Worm (Caenorhabditis elegans) whole organism, L3 larva: ENCODE measurements around the gene nhr-218.

ENCODE experiments used
- ZK546.5 ChIP-seq: sonication (generic microtip); optimal IDR thresholded peaks from 2 replicates; lab custom pipeline; 2017; ENCODE audit warnings: missing biosample characterization, missing genetic modification characterization
- aly-2 ChIP-seq: fragments of 150-350 bp; optimal IDR thresholded peaks from 2 replicates; lab custom pipeline; 2014; ENCODE audit warnings: missing biosample characterization, missing genetic modification characterization
- ama-1 ChIP-seq: fragments of 150-350 bp; optimal IDR thresholded peaks from 2 replicates; lab custom pipeline; 2018
- ceh-16 ChIP-seq: sonication (generic microtip); optimal IDR thresholded peaks from 2 replicates; lab custom pipeline; 2017; ENCODE audit warnings: missing biosample characterization, missing genetic modification characterization
- ceh-82 ChIP-seq: fragments of 150-350 bp; optimal IDR thresholded peaks from 2 replicates; lab custom pipeline; 2014; ENCODE audit warnings: missing biosample characterization, missing genetic modification characterization
- ceh-9 ChIP-seq: sonication (generic microtip); optimal IDR thresholded peaks from 2 replicates; lab custom pipeline; 2018; ENCODE audit warnings: missing biosample characterization, missing genetic modification characterization
- daf-12 ChIP-seq: fragments of 150-350 bp; optimal IDR thresholded peaks from 2 replicates; lab custom pipeline; 2014; ENCODE audit warnings: missing biosample characterization, missing genetic modification reagents, missing genetic modification characterization
- egl-27 ChIP-seq: sonication (generic microtip); optimal IDR thresholded peaks from 4 replicates; lab custom pipeline; 2017; ENCODE audit warnings: missing biosample characterization, missing genetic modification reagents, missing genetic modification characterization
- elt-1 ChIP-seq: fragments of 150-350 bp; optimal IDR thresholded peaks from 2 replicates; lab custom pipeline; 2014; ENCODE audit warnings: missing biosample characterization, missing genetic modification characterization
- elt-2 ChIP-seq: sonication (generic microtip); optimal IDR thresholded peaks from 2 replicates; lab custom pipeline; 2016; ENCODE audit warnings: missing genetic modification reagents, mild to moderate bottlenecking, missing genetic modification characterization, missing compliant biosample characterization
- elt-3 ChIP-seq, 3 experiments: fragments of 150-350 bp in 1 of 3; sonication (generic microtip) in 2 of 3; optimal IDR thresholded peaks; 2 replicates in 2 of 3; 4 replicates in 1 of 3; lab custom pipeline; 2014 to 2017; ENCODE audit warnings: missing biosample characterization in 3 of 3, missing genetic modification characterization in 3 of 3
- eor-1 ChIP-seq, 2 experiments: fragments of 150-350 bp; optimal IDR thresholded peaks; 2 replicates each; lab custom pipeline; 2014 to 2018; ENCODE audit warnings: missing biosample characterization in 2 of 2, missing genetic modification characterization in 2 of 2
- fkh-10 ChIP-seq: sonication (generic microtip); optimal IDR thresholded peaks from 2 replicates; lab custom pipeline; 2017; ENCODE audit warnings: missing biosample characterization, missing genetic modification reagents, missing genetic modification characterization
- fkh-2 ChIP-seq: fragments of 150-350 bp; optimal IDR thresholded peaks from 2 replicates; lab custom pipeline; 2014; ENCODE audit warnings: missing biosample characterization, missing genetic modification reagents, missing genetic modification characterization
- fos-1 ChIP-seq: fragments of 150-350 bp; optimal IDR thresholded peaks from 2 replicates; lab custom pipeline; 2014; ENCODE audit warnings: missing biosample characterization, missing genetic modification characterization
- hmg-11 ChIP-seq: sonication (generic microtip); optimal IDR thresholded peaks from 2 replicates; lab custom pipeline; 2016; ENCODE audit warnings: missing genetic modification characterization, missing compliant biosample characterization
- jun-1 ChIP-seq: fragments of 150-350 bp; optimal IDR thresholded peaks from 2 replicates; lab custom pipeline; 2014; ENCODE audit warnings: missing biosample characterization, missing genetic modification reagents, missing genetic modification characterization
- lin-39 ChIP-seq: fragments of 150-350 bp; optimal IDR thresholded peaks from 2 replicates; lab custom pipeline; 2018; ENCODE audit warnings: missing biosample characterization, missing genetic modification reagents, missing genetic modification characterization
- lsy-12 ChIP-seq: sonication (generic microtip); optimal IDR thresholded peaks from 2 replicates; lab custom pipeline; 2016; ENCODE audit warnings: mild to moderate bottlenecking, missing genetic modification characterization, missing compliant biosample characterization
- mdl-1 ChIP-seq: fragments of 150-350 bp; optimal IDR thresholded peaks from 2 replicates; lab custom pipeline; 2014; ENCODE audit warnings: missing biosample characterization, missing genetic modification characterization
- nfya-1 ChIP-seq: sonication (generic microtip); optimal IDR thresholded peaks from 2 replicates; lab custom pipeline; 2017; ENCODE audit warnings: missing genetic modification characterization, mild to moderate bottlenecking, missing compliant biosample characterization, antibody characterized with exemption, moderate library complexity; ENCODE audit not compliant: insufficient read depth
- nhr-12 ChIP-seq: fragments of 150-350 bp; optimal IDR thresholded peaks from 2 replicates; lab custom pipeline; 2014; ENCODE audit warnings: missing biosample characterization, missing genetic modification characterization
- nhr-23 ChIP-seq: fragments of 150-350 bp; optimal IDR thresholded peaks from 2 replicates; lab custom pipeline; 2014; ENCODE audit warnings: missing biosample characterization, missing genetic modification reagents, missing genetic modification characterization
- nhr-25 ChIP-seq: sonication (generic microtip); optimal IDR thresholded peaks from 2 replicates; lab custom pipeline; 2017; ENCODE audit warnings: missing biosample characterization, missing genetic modification characterization
- nhr-43 ChIP-seq: sonication (generic microtip); optimal IDR thresholded peaks from 2 replicates; lab custom pipeline; 2016; ENCODE audit warnings: mild to moderate bottlenecking, missing genetic modification characterization, missing compliant biosample characterization; ENCODE audit not compliant: poor library complexity, severe bottlenecking
- nhr-67 ChIP-seq: fragments of 150-350 bp; optimal IDR thresholded peaks from 2 replicates; lab custom pipeline; 2014; ENCODE audit warnings: missing biosample characterization, missing genetic modification characterization
- pha-4 ChIP-seq: fragments of 150-350 bp; optimal IDR thresholded peaks from 2 replicates; lab custom pipeline; 2014; ENCODE audit warnings: missing biosample characterization, missing genetic modification reagents, missing genetic modification characterization
- pqm-1 ChIP-seq: fragments of 150-350 bp; optimal IDR thresholded peaks from 2 replicates; lab custom pipeline; 2017; ENCODE audit warnings: missing biosample characterization, missing genetic modification characterization, inconsistent platforms
- sea-2 ChIP-seq: fragments of 150-350 bp; sonication (generic microtip); optimal IDR thresholded peaks from 4 replicates; lab custom pipeline; 2014; ENCODE audit warnings: missing biosample characterization, missing genetic modification reagents, missing genetic modification characterization
- skn-1 ChIP-seq: fragments of 150-350 bp; optimal IDR thresholded peaks from 2 replicates; lab custom pipeline; 2014; ENCODE audit warnings: missing biosample characterization, missing genetic modification characterization
- snpc-4 ChIP-seq: fragments of 150-350 bp; optimal IDR thresholded peaks from 2 replicates; lab custom pipeline; 2014; ENCODE audit warnings: missing biosample characterization, missing genetic modification characterization
- tbx-2 ChIP-seq: sonication (generic microtip); optimal IDR thresholded peaks from 2 replicates; lab custom pipeline; 2016; ENCODE audit warnings: mild to moderate bottlenecking, missing genetic modification characterization, missing compliant biosample characterization
- unc-62 ChIP-seq: fragments of 150-350 bp; sonication (generic microtip); optimal IDR thresholded peaks from 4 replicates; lab custom pipeline; 2014; ENCODE audit warnings: missing biosample characterization, missing genetic modification reagents, missing genetic modification characterization
- ztf-11 ChIP-seq: fragments of 150-350 bp; optimal IDR thresholded peaks from 2 replicates; lab custom pipeline; 2014; ENCODE audit warnings: missing biosample characterization, missing genetic modification characterization

Gene nhr-218

DNA sequence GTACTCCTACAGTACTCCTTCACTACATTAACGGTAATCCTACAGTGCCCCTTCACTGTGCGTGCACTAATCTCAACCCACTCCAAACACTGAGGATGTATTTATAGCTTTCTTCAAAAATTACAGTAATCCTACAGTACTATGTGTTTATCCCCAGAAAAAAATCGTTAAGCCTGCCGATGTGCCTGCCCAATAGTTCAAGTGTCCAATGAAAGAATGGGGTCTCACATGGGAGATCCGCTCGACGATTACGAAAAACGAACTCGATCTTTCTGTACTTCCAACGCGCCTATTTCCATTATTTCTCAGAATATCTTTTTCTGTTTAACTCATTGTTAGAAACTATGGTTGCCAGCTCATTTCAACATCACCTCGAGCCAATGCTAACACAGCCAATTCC, at the start of gene nhr-218:
TSS of gene nhr-218 (plus strand) at position 301 of the 400 bp plus-strand sequence.
- TF ChIP-seq tbx-2 (tag; lab: Kevin White, UChicago) (no peak), unc-62 (GFP tag; lab: Kevin White, UChicago) (no peak), daf-12 (tag; lab: Kevin White, UChicago) (no peak), aly-2 (tag; lab: Kevin White, UChicago) (no peak)
- TF ChIP-seq, all 47 proteins: peak for 0

DNA sequence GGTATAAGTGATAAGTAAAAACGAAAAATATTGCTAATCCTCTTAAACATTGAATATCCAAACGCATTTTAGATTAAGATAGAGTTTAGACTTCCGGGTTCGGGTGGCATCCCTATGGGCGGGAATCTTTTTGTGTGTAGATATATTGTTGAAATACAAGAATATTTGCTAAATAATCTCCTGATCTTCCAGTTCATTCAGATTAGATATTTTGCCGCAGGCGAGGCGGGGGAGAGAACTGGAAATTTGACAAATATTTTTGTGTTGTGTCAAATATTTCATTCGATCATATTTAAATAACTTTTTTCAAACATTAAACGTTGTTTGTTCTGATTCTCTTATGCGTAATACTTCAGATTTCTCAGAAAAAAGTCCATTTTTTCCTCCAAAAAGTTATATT, 48.4 kb upstream of the nhr-218 start, which contains the start of gene oac-15:
TSS of gene oac-15 (minus strand) at position 101 of the 400 bp plus-strand sequence.
- TF ChIP-seq eor-1 (tag; optimal IDR thresholded peaks at IDR 0.05; lab: Kevin White, UChicago) (no peak), pqm-1 (tag; lab: Kevin White, UChicago) (no peak), mdl-1 (tag; lab: Kevin White, UChicago) (no peak), nhr-43 (tag; lab: Kevin White, UChicago) (no peak), ZK546.5 (tag; lab: Kevin White, UChicago) (no peak), elt-1 (tag; lab: Kevin White, UChicago) (no peak), snpc-4 (tag; lab: Kevin White, UChicago) (no peak), lin-39 (no peak)

DNA sequence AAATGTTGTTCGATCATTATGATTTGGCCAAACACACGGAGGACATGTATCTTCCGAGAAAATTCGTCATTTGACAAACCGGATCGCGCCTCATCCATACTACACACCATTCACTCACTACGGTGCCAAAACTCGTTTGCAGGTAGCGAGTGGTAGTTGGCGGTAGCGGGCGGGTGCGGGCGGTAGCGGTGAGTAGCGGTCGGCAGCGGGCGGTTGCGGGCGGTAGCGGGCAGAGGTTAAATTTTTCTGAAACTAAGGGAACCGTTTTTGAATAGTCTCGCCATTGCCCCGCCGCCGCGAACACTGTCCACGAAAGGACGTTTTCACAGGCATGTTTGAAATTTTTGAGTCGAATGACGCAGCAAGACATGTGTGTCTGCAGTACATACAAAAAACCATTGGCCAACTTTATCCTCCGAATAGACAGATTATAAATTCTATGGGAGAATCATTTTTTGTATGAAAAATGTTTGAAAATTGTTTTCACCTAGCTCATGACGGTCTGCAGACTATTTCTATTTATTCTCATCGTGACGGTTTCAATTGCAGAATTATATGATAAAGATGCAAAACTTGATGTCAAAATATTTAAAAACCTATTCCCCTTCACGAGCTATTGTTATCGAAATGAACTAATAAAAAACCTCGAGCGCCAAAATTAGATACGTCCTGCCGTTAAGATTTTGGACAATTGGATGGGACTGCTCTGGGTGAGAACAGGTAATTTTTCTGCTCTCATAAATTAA, 47.8 kb upstream of the nhr-218 start, which contains the start of gene F11A5.16:
TSS of gene F11A5.16 (plus strand) at position 696 of the 746 bp plus-strand sequence.
- no peak for TF ChIP-seq lsy-12
- no peak for TF ChIP-seq jun-1 (tag; lab: Kevin White, UChicago)
- no peak for TF ChIP-seq pqm-1 (tag; lab: Kevin White, UChicago)
- no peak for TF ChIP-seq nhr-12 (tag; lab: Kevin White, UChicago)

DNA sequence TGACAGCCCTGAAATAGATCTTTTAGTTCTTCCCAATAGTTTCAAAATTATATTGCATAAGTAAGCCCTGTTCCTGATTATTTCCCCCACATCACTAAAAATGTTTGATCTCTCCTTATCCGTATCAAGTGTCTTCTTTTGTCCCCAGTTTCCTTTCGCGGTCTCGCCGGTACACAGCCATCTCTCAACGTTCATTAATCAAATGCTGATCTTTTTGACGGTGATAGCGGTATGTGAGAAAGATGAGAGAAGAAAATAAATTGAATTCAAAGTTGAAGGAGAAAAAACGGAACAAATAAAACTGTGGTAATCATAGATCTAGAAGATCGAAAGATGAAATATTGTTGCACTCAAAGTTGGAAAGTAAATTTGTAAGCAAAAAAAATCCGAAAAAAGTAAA, 46.5 kb upstream of the nhr-218 start:
- no peak for TF ChIP-seq lsy-12
- TF ChIP-seq elt-2 (tag; lab: Kevin White, UChicago): no peak
- TF ChIP-seq nhr-43 (tag; lab: Kevin White, UChicago): peak; percentile 26
- TF ChIP-seq jun-1 (tag; lab: Kevin White, UChicago): no peak

DNA sequence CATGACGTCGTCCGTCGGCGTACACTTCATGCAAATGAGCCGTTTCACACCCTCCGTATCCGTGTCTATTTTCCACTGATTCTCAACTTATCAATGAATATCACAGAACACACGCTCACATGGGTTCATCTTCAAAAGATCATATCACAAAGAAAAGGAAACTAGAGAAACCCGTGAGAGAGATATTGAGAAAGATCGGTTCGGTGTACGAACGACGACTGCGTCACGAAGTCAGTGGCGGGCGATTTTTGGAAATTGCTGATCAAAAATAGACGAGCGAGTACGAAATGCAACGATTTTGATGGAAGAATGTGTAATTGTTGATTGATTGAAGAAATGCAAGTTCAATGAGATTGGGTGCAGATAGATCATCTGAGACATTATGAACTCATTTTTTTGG, 44.9 kb upstream of the nhr-218 start:
- TF ChIP-seq nhr-25 (tag; lab: Kevin White, UChicago): peak; percentile 14
- TF ChIP-seq nhr-23: peak; percentile 39
- TF ChIP-seq ceh-16 (tag; lab: Kevin White, UChicago): no peak
- TF ChIP-seq nhr-43 (tag; lab: Kevin White, UChicago): peak; percentile 93
- peak in 2 of 3 experiments; percentile 26 to 43 for TF ChIP-seq elt-3 (tag; optimal IDR thresholded peaks at IDR 0.05; lab: Kevin White, UChicago)

DNA sequence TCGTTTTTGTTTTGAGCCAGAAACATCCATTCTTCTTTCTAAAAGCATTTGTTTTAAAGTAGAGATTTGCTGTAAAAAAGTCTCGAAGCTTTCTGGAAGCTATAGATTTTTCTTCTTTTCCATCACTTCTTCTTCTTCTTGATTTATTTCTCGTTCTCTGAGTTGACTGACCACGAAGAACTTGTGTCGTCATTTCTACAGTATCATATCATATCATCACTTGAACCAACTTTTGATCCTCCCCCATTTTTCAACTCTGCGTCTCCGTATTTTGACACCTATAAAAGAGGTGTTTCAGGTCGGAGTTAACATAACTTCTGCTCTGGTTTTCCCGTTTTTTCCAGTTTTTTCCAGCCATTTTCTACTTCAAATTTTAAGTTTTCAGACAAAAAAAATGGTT, 43.7 kb upstream of the nhr-218 start, which contains the start of gene F11A5.9:
TSS of gene F11A5.9 (plus strand) at position 386 of the 400 bp plus-strand sequence.
- TF ChIP-seq nhr-43 (tag; lab: Kevin White, UChicago) (no peak), elt-1 (tag; lab: Kevin White, UChicago) (no peak), egl-27 (no peak)

DNA sequence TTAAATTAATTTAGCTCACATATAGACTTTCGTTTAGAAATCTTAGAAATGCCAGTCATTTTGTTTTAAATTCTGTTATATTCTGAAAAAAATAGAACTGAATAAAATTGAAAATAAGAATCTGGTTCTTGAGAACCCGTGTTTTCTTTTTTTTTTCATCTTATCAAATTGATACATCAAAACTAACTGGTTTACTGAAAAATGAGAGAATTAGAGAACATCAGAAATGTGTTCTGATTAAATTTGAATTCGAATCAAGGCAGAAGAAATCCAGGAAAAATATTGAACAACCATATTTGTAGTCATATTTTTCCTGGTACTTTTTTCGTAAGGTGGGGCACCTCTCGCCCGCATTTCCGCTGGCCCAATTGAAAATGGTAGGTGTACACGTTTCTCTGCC, 39.7 kb upstream of the nhr-218 start, which contains the start of gene F11A5.15:
TSS of gene F11A5.15 (minus strand) at position 101 of the 400 bp plus-strand sequence.
- TF ChIP-seq ZK546.5 (tag; lab: Kevin White, UChicago) (no peak), sea-2 (GFP tag; lab: Kevin White, UChicago) (no peak), nfya-1 (tag; lab: Kevin White, UChicago) (no peak), hmg-11 (tag; lab: Kevin White, UChicago) (no peak), daf-12 (tag; lab: Kevin White, UChicago) (no peak), pha-4 (no peak), fkh-10 (no peak), elt-1 (tag; lab: Kevin White, UChicago) (no peak), ztf-11 (tag; lab: Kevin White, UChicago) (no peak), fkh-2 (tag; lab: Kevin White, UChicago) (no peak), nhr-25 (tag; lab: Kevin White, UChicago) (no peak), ceh-16 (tag; lab: Kevin White, UChicago) (no peak), skn-1 (no peak), tbx-2 (tag; lab: Kevin White, UChicago) (no peak), lsy-12 (no peak), nhr-67 (tag; lab: Kevin White, UChicago) (no peak), ama-1 (no peak), fos-1 (no peak), ceh-82 (no peak), ceh-9 (tag; lab: Kevin White, UChicago) (no peak)
